Fruit fly (Drosophila melanogaster) whole organism, wandering third instar larva: ENCODE results near the gene CG3823.
A peak's percentile ranks its signal among the peaks of the same experiment; 100 is the strongest.

ENCODE experiments used
- Abd-B ChIP-seq: fragments of >200 bp; optimal IDR thresholded peaks from 2 replicates; lab custom pipeline; 2017; ENCODE audit warnings: missing biosample characterization, missing genetic modification characterization
- CG32264 ChIP-seq: fragments of 200-800 bp; sonication (Bioruptor generic); optimal IDR thresholded peaks from 2 replicates; lab custom pipeline; 2016; ENCODE audit warnings: missing biosample characterization, missing genetic modification characterization
- CG9705 ChIP-seq: fragments of 200-800 bp; sonication (Bioruptor generic); optimal IDR thresholded peaks from 2 replicates; lab custom pipeline; 2018; ENCODE audit warnings: missing biosample characterization, mild to moderate bottlenecking, missing genetic modification characterization
- CrebA ChIP-seq: fragments of 200-800 bp; sonication (Bioruptor generic); optimal IDR thresholded peaks from 2 replicates; lab custom pipeline; 2016; ENCODE audit warnings: missing biosample characterization, mild to moderate bottlenecking, missing genetic modification characterization, borderline replicate concordance
- Dfd ChIP-seq: fragments of >200 bp; optimal IDR thresholded peaks from 2 replicates; lab custom pipeline; 2017; ENCODE audit warnings: missing biosample characterization, missing genetic modification characterization
- Dif ChIP-seq: fragments of 200-275, 200-300 bp; sonication (Bioruptor generic); optimal IDR thresholded peaks from 2 replicates; lab custom pipeline; 2018; ENCODE audit warnings: missing biosample characterization, missing genetic modification characterization; ENCODE audit not compliant: partially characterized antibody
- GATAd ChIP-seq: sonication (Bioruptor generic); optimal IDR thresholded peaks from 2 replicates; lab custom pipeline; 2016; ENCODE audit warnings: missing biosample characterization, missing genetic modification characterization
- HLH106 ChIP-seq: fragments of 200-800 bp; optimal IDR thresholded peaks from 3 replicates; lab custom pipeline; 2019; ENCODE audit warnings: missing biosample characterization, mild to moderate bottlenecking, missing genetic modification characterization, moderate library complexity
- Hnf4 ChIP-seq: fragments of 200-800 bp; sonication (Bioruptor generic); optimal IDR thresholded peaks from 2 replicates; lab custom pipeline; 2016; ENCODE audit warnings: missing biosample characterization, mild to moderate bottlenecking, missing genetic modification characterization
- Hr78 ChIP-seq: fragments of >200 bp; optimal IDR thresholded peaks from 2 replicates; lab custom pipeline; 2017; ENCODE audit warnings: missing biosample characterization, missing genetic modification characterization
- Hr83 ChIP-seq: fragments of 200-300 bp; sonication (Bioruptor generic); optimal IDR thresholded peaks from 2 replicates; lab custom pipeline; 2016; ENCODE audit warnings: missing biosample characterization, mild to moderate bottlenecking, missing genetic modification characterization, moderate library complexity; ENCODE audit not compliant: poor library complexity, severe bottlenecking
- Jra ChIP-seq: sonication (Bioruptor generic); optimal IDR thresholded peaks from 2 replicates; lab custom pipeline; 2016; ENCODE audit warnings: missing biosample characterization, missing genetic modification characterization
- Mio ChIP-seq: sonication (Bioruptor generic); optimal IDR thresholded peaks from 2 replicates; lab custom pipeline; 2016; ENCODE audit warnings: missing biosample characterization, missing genetic modification characterization
- Myc ChIP-seq: fragments of >200 bp; optimal IDR thresholded peaks from 2 replicates; lab custom pipeline; 2017
- N ChIP-seq: fragments of >200 bp; optimal IDR thresholded peaks from 2 replicates; lab custom pipeline; 2018; ENCODE audit warnings: missing biosample characterization, missing external identifiers, missing genetic modification characterization
- OdsH ChIP-seq: fragments of 200-800 bp; sonication (Bioruptor generic); optimal IDR thresholded peaks from 2 replicates; lab custom pipeline; 2016; ENCODE audit warnings: missing biosample characterization, mild to moderate bottlenecking, missing genetic modification characterization
- Rel ChIP-seq, 2 experiments: fragments of 200-800 bp; sonication (Bioruptor generic) in 1 of 2; optimal IDR thresholded peaks; 2 replicates in 1 of 2; 3 replicates in 1 of 2; lab custom pipeline; 2016 to 2019; ENCODE audit warnings: mild to moderate bottlenecking in 2 of 2, missing biosample characterization in 2 of 2, missing genetic modification characterization in 2 of 2, moderate library complexity in 1 of 2
- Sp1 ChIP-seq: fragments of 200-800 bp; sonication (Bioruptor generic); optimal IDR thresholded peaks from 3 replicates; lab custom pipeline; 2019; ENCODE audit warnings: missing biosample characterization, mild to moderate bottlenecking, missing genetic modification characterization, moderate library complexity
- Vsx2 ChIP-seq: fragments of 200-300, 225-300 bp; sonication (Bioruptor generic); optimal IDR thresholded peaks from 2 replicates; lab custom pipeline; 2018; ENCODE audit warnings: missing biosample characterization, missing genetic modification characterization; ENCODE audit not compliant: partially characterized antibody
- br ChIP-seq: fragments of 200-800 bp; sonication (Bioruptor generic); optimal IDR thresholded peaks from 2 replicates; lab custom pipeline; 2016; ENCODE audit warnings: missing biosample characterization, missing genetic modification characterization
- brk ChIP-seq: fragments of 200-800 bp; sonication (Bioruptor generic); optimal IDR thresholded peaks from 2 replicates; lab custom pipeline; 2016; ENCODE audit warnings: missing biosample characterization, mild to moderate bottlenecking, missing genetic modification characterization
- dl ChIP-seq, 2 experiments: fragments of 175-275, 200-275 bp in 1 of 2; fragments of 200-275 bp in 1 of 2; sonication (Bioruptor generic); optimal IDR thresholded peaks; lab custom pipeline; 2018; ENCODE audit warnings: mild to moderate bottlenecking in 2 of 2, missing biosample characterization in 2 of 2, missing genetic modification characterization in 2 of 2, moderate library complexity in 2 of 2; ENCODE audit not compliant: partially characterized antibody in 2 of 2, insufficient read depth in 1 of 2
- dmrt93B ChIP-seq: fragments of 200-800 bp; sonication (Bioruptor generic); optimal IDR thresholded peaks from 2 replicates; lab custom pipeline; 2018; ENCODE audit warnings: missing biosample characterization, mild to moderate bottlenecking, missing genetic modification characterization
- dsf ChIP-seq: sonication (Bioruptor generic); optimal IDR thresholded peaks from 2 replicates; lab custom pipeline; 2016; ENCODE audit warnings: missing biosample characterization, missing genetic modification characterization, borderline replicate concordance
- ey ChIP-seq: fragments of 200-800 bp; sonication (Bioruptor generic); optimal IDR thresholded peaks from 2 replicates; lab custom pipeline; 2016; ENCODE audit warnings: missing biosample characterization, missing genetic modification characterization
- foxo ChIP-seq, 2 experiments: fragments of 200-800 bp; sonication (Bioruptor generic); optimal IDR thresholded peaks; 2 replicates in 1 of 2; 3 replicates in 1 of 2; lab custom pipeline; 2016 to 2017; ENCODE audit warnings: missing biosample characterization in 2 of 2, missing genetic modification characterization in 2 of 2
- fru ChIP-seq: fragments of 200-800 bp; sonication (Bioruptor generic); optimal IDR thresholded peaks from 3 replicates; lab custom pipeline; 2016; ENCODE audit warnings: missing biosample characterization, mild to moderate bottlenecking, missing genetic modification characterization
- h ChIP-seq: fragments of 200-800 bp; sonication (Bioruptor generic); optimal IDR thresholded peaks from 3 replicates; lab custom pipeline; 2016; ENCODE audit warnings: missing biosample characterization, mild to moderate bottlenecking, missing genetic modification characterization
- jim ChIP-seq: fragments of 175-275, 200-325 bp; sonication (Bioruptor generic); optimal IDR thresholded peaks from 2 replicates; lab custom pipeline; 2016; ENCODE audit warnings: missing biosample characterization, mild to moderate bottlenecking, missing genetic modification characterization
- lola ChIP-seq: fragments of >200 bp; optimal IDR thresholded peaks from 2 replicates; lab custom pipeline; 2017; ENCODE audit warnings: missing biosample characterization, missing genetic modification characterization
- pan ChIP-seq: fragments of >200 bp; optimal IDR thresholded peaks from 2 replicates; lab custom pipeline; 2017
- psq ChIP-seq: fragments of 200-800 bp; sonication (Bioruptor generic); optimal IDR thresholded peaks from 3 replicates; lab custom pipeline; 2017; ENCODE audit warnings: missing biosample characterization, mild to moderate bottlenecking, missing genetic modification characterization, moderate library complexity
- rgr ChIP-seq: fragments of 200-800 bp; sonication (Bioruptor generic); optimal IDR thresholded peaks from 3 replicates; lab custom pipeline; 2016; ENCODE audit warnings: missing biosample characterization, mild to moderate bottlenecking, missing genetic modification characterization
- sage ChIP-seq: fragments of 200-800 bp; sonication (Bioruptor generic); optimal IDR thresholded peaks from 2 replicates; lab custom pipeline; 2016; ENCODE audit warnings: missing biosample characterization, mild to moderate bottlenecking, missing genetic modification characterization
- sv ChIP-seq: fragments of 200-800 bp; sonication (Bioruptor generic); optimal IDR thresholded peaks from 3 replicates; lab custom pipeline; 2016; ENCODE audit warnings: missing biosample characterization, missing genetic modification characterization
- tai ChIP-seq: sonication (Bioruptor generic); optimal IDR thresholded peaks from 2 replicates; lab custom pipeline; 2016; ENCODE audit warnings: missing biosample characterization, missing genetic modification characterization
- usp ChIP-seq: fragments of >200 bp; optimal IDR thresholded peaks from 2 replicates; lab custom pipeline; 2017; ENCODE audit warnings: missing biosample characterization, missing genetic modification characterization
- woc ChIP-seq: sonication (Bioruptor generic); optimal IDR thresholded peaks from 2 replicates; lab custom pipeline; 2016; ENCODE audit warnings: missing biosample characterization, mild to moderate bottlenecking, missing genetic modification characterization

Gene CG3823

dm6 chrX:6264456-6264855 lies 39.3 kb upstream of the CG3823 start:
- TF ChIP-seq GATAd (GFP tag; lab: Kevin White, UChicago) = no peak
- TF ChIP-seq, all 38 proteins: peak for 0

DNA sequence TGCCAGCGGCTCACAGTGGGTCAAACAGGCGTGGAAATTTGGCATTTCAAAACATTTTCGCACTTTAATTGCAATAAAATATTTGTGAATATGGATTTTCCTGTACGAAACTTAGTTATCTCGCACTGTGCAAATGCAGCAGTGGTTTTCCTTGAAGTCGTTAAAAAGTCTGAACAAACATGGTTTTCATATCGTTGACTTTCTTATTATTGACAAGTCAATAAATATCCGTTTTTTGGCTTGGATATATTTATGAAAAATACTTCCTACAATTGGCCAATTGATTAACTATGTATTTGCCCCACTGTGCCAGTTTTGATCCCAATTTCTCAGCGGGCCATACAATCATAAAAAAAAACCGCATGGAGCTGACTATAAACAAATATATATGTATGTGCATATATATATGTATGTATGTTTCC lies 38.3 kb upstream of the CG3823 start:
- peak; percentile 58 for TF ChIP-seq CG32264 (GFP tag; lab: Kevin White, UChicago)
- no peak for TF ChIP-seq lola
- TF ChIP-seq Mio = peak; percentile 47
- no peak for TF ChIP-seq pan
- TF ChIP-seq HLH106 (tag; lab: Kevin White, UChicago) = peak; percentile 79
- no peak for TF ChIP-seq usp (GFP tag; lab: Kevin White, UChicago)
- peak; percentile 92 for TF ChIP-seq br (GFP tag; lab: Kevin White, UChicago)
- no peak for TF ChIP-seq Hr78 (GFP tag; lab: Kevin White, UChicago)
- no peak for TF ChIP-seq CrebA (GFP tag; lab: Kevin White, UChicago)
- TF ChIP-seq rgr (GFP tag; lab: Kevin White, UChicago) = peak; percentile 91
- peak; percentile 79 for TF ChIP-seq Sp1 (GFP tag; lab: Kevin White, UChicago)
- no peak for TF ChIP-seq brk
- peak; percentile 80 for TF ChIP-seq woc
- TF ChIP-seq dmrt93B (GFP tag; lab: Kevin White, UChicago) = peak; percentile 77
- TF ChIP-seq ey (GFP tag; lab: Kevin White, UChicago) = peak; percentile 89
- no peak for TF ChIP-seq GATAd (GFP tag; lab: Kevin White, UChicago)
- no peak for TF ChIP-seq Dif (GFP tag; lab: Kevin White, UChicago)
- TF ChIP-seq CG9705 = peak; percentile 19
- peak; percentile 81 for TF ChIP-seq psq (GFP tag; lab: Kevin White, UChicago)
- TF ChIP-seq Myc (lab: Kevin White, UChicago) = no peak
- no peak for TF ChIP-seq Dfd (GFP tag; lab: Kevin White, UChicago)
- peak; percentile 91 for TF ChIP-seq OdsH (GFP tag; lab: Kevin White, UChicago)
- TF ChIP-seq Abd-B = no peak
- no peak for TF ChIP-seq tai (GFP tag; lab: Kevin White, UChicago)
- TF ChIP-seq N (GFP tag; lab: Kevin White, UChicago) = no peak
- TF ChIP-seq dsf (GFP tag; lab: Kevin White, UChicago) = peak; percentile 11
- peak; percentile 92 for TF ChIP-seq fru (GFP tag; lab: Kevin White, UChicago)
- peak; percentile 76 for TF ChIP-seq Hnf4 (GFP tag; lab: Kevin White, UChicago)
- TF ChIP-seq Hr83 (GFP tag; lab: Kevin White, UChicago) = no peak
- peak; percentile 71 for TF ChIP-seq Rel (GFP tag; optimal IDR thresholded peaks at IDR 0.05; lab: Kevin White, UChicago)
- no peak for TF ChIP-seq Rel (tag; optimal IDR thresholded peaks at IDR 0.05; lab: Kevin White, UChicago)
- peak; percentile 63 to 93 for TF ChIP-seq foxo (GFP tag; optimal IDR thresholded peaks at IDR 0.05; lab: Kevin White, UChicago)
- TF ChIP-seq dl (GFP tag; optimal IDR thresholded peaks at IDR 0.05; lab: Kevin White, UChicago; ENCODE audit: insufficient read depth in 1 of 2, partially characterized antibody in 2 of 2) = no peak
- no peak for TF ChIP-seq Vsx2 (GFP tag; lab: Kevin White, UChicago)
- peak; percentile 92 for TF ChIP-seq h (GFP tag; lab: Kevin White, UChicago)
- TF ChIP-seq sage = peak; percentile 83
- peak; percentile 65 for TF ChIP-seq Jra (GFP tag; lab: Kevin White, UChicago)
- no peak for TF ChIP-seq jim (GFP tag; lab: Kevin White, UChicago)
- TF ChIP-seq sv = peak; percentile 94

dm6 chrX:6266092-6266491 lies 37.7 kb upstream of the CG3823 start:
- TF ChIP-seq woc (no peak), sv (no peak), sage (no peak), Rel (GFP tag; optimal IDR thresholded peaks at IDR 0.05; lab: Kevin White, UChicago) (no peak), Rel (tag; optimal IDR thresholded peaks at IDR 0.05; lab: Kevin White, UChicago) (no peak)
